Worm (Caenorhabditis elegans): ENCODE measurements around the gene R02F2.7.

Gene R02F2.7

ce11 chrIII:5495168-5495567, 11.6 kb upstream of the R02F2.7 start, which contains the start of gene R02F2.8:
TSS of gene R02F2.8 (minus strand) at chrIII:5495268.
- TF ChIP-seq mml-1 (tag; optimal IDR thresholded peaks at IDR 0.05) (no peak), fos-1 (tag; optimal IDR thresholded peaks at IDR 0.05) (no peak), daf-12 (tag; optimal IDR thresholded peaks at IDR 0.05) (no peak), elt-2 (tag; optimal IDR thresholded peaks at IDR 0.05) (no peak), ztf-4 (tag; optimal IDR thresholded peaks at IDR 0.05) (no peak), fkh-10 (GFP tag; optimal IDR thresholded peaks at IDR 0.05) (no peak), lin-15B (tag; optimal IDR thresholded peaks at IDR 0.05) (no peak), nhr-237 (tag; optimal IDR thresholded peaks at IDR 0.05) (no peak), elt-3 (tag; optimal IDR thresholded peaks at IDR 0.05) (no peak), zag-1 (tag; optimal IDR thresholded peaks at IDR 0.05) (no peak), ztf-11 (tag; optimal IDR thresholded peaks at IDR 0.05) (no peak), pqm-1 (tag; optimal IDR thresholded peaks at IDR 0.05) (no peak), mdl-1 (tag; optimal IDR thresholded peaks at IDR 0.05) (no peak), lin-39 (tag; optimal IDR thresholded peaks at IDR 0.05) (no peak), ceh-16 (tag; optimal IDR thresholded peaks at IDR 0.05) (no peak), ZK546.5 (tag; optimal IDR thresholded peaks at IDR 0.05) (no peak), nhr-25 (tag; optimal IDR thresholded peaks at IDR 0.05) (no peak), sea-2 (GFP tag; optimal IDR thresholded peaks at IDR 0.05) (no peak), ceh-28 (tag; optimal IDR thresholded peaks at IDR 0.05) (no peak), ceh-82 (tag; optimal IDR thresholded peaks at IDR 0.05) (no peak)

ce11 chrIII:5487087-5487603, 3.6 kb upstream of the R02F2.7 start, which contains the start of gene osg-1:
TSS of gene osg-1 (plus strand) at chrIII:5487553.
- TF ChIP-seq jun-1 (tag; optimal IDR thresholded peaks at IDR 0.05), result no peak
- TF ChIP-seq pqm-1 (tag; optimal IDR thresholded peaks at IDR 0.05), result no peak
- no peak for TF ChIP-seq nhr-11 (tag; optimal IDR thresholded peaks at IDR 0.05)
- no peak for TF ChIP-seq lin-15B (tag; optimal IDR thresholded peaks at IDR 0.05)
- TF ChIP-seq egl-5 (tag; optimal IDR thresholded peaks at IDR 0.05), result no peak
- TF ChIP-seq skn-1 (tag; optimal IDR thresholded peaks at IDR 0.05), result no peak
- no peak for TF ChIP-seq nhr-43 (tag; optimal IDR thresholded peaks at IDR 0.05; ENCODE audit: poor library complexity, severe bottlenecking)
- no peak for TF ChIP-seq elt-2 (tag; optimal IDR thresholded peaks at IDR 0.05)
- no peak for TF ChIP-seq elt-1 (tag; optimal IDR thresholded peaks at IDR 0.05)
- no peak for TF ChIP-seq ceh-16 (tag; optimal IDR thresholded peaks at IDR 0.05)
- TF ChIP-seq daf-12 (tag; optimal IDR thresholded peaks at IDR 0.05), result no peak
- TF ChIP-seq hmg-11 (tag; optimal IDR thresholded peaks at IDR 0.05), result no peak
- TF ChIP-seq ceh-9 (tag; optimal IDR thresholded peaks at IDR 0.05), result no peak
- no peak for TF ChIP-seq R02D3.7 (tag; optimal IDR thresholded peaks at IDR 0.05)
- no peak for TF ChIP-seq zag-1 (tag; optimal IDR thresholded peaks at IDR 0.05)

ce11 chrIII:5486345-5486744, 2.8 kb upstream of the R02F2.7 start:
- TF ChIP-seq lin-15B (tag; optimal IDR thresholded peaks at IDR 0.05) (no peak), nfya-1 (tag; optimal IDR thresholded peaks at IDR 0.05; ENCODE audit: insufficient read depth) (peak; percentile 54)

ce11 chrIII:5479493-5480167, 3.9 kb downstream of the R02F2.7 start:
- TF ChIP-seq ztf-11 (tag; optimal IDR thresholded peaks at IDR 0.05) (no peak), lin-15B (tag; optimal IDR thresholded peaks at IDR 0.05) (no peak), fos-1 (tag; optimal IDR thresholded peaks at IDR 0.05) (no peak), ceh-28 (tag; optimal IDR thresholded peaks at IDR 0.05) (peak; percentile 51), snpc-4 (tag; optimal IDR thresholded peaks at IDR 0.05) (no peak)

- no peak for TF ChIP-seq hmg-11 (tag; optimal IDR thresholded peaks at IDR 0.05)
- no peak for TF ChIP-seq nhr-23 (tag; optimal IDR thresholded peaks at IDR 0.05)
- TF ChIP-seq nhr-237 (tag; optimal IDR thresholded peaks at IDR 0.05), result no peak
- TF ChIP-seq elt-1 (tag; optimal IDR thresholded peaks at IDR 0.05), result no peak
- TF ChIP-seq mdl-1 (tag; optimal IDR thresholded peaks at IDR 0.05), result no peak
- TF ChIP-seq ceh-28 (tag; optimal IDR thresholded peaks at IDR 0.05), result no peak
- no peak for TF ChIP-seq fkh-2 (tag; optimal IDR thresholded peaks at IDR 0.05)
- no peak for TF ChIP-seq jun-1 (tag; optimal IDR thresholded peaks at IDR 0.05)
- TF ChIP-seq elt-2 (tag; optimal IDR thresholded peaks at IDR 0.05), result no peak
- no peak for TF ChIP-seq sea-2 (GFP tag; optimal IDR thresholded peaks at IDR 0.05)
- TF ChIP-seq daf-12 (tag; optimal IDR thresholded peaks at IDR 0.05), result no peak
- TF ChIP-seq fkh-10 (GFP tag; optimal IDR thresholded peaks at IDR 0.05), result no peak
- TF ChIP-seq nfya-1 (tag; optimal IDR thresholded peaks at IDR 0.05; ENCODE audit: insufficient read depth), result no peak
Observed at ce11 chrIII:5478824-5479368, 4.7 kb downstream of the R02F2.7 start, which contains the start of the genes R02F2.6 and R02F2.5. TSS of gene R02F2.6 (minus strand) at chrIII:5478924. TSS of gene R02F2.5 (plus strand) at chrIII:5479318.
